ENCODE assay signal across 4 fruit fly cellular contexts in the genomic region with DNA sequence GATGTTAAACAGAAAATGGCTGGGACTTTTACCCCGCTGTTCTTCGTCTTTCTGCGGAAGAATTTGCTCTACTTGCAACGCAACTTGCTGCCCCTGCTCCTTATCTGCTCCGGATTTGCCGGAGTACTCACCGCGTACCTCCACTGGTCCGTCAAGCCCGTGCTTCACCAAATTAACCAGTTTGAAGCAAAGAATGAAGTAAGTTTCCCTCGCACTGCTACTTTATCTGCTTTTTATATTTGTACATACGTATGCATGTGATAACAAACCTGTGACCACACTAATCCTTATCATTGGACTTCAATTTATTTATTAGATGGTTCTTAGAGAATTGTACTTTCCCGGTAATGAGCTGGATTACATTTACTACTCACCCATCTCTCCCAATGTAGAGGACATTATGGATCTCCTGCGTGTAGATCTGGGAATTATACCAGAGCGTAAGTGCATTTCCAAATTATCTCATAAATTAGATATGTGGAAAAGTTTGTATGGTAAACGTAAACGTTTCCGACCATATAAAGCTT.
TF ChIP-seq lines count a peak whose summit lies in the region.

Gene CG16890, minus strand, starts transcription at position 184 of the 527 bp plus-strand sequence.

- no peak for TF ChIP-seq CTCF in whole organism, embryonic (GFP tag; optimal IDR thresholded peaks at IDR 0.05; lab: Kevin White, UChicago)

TF ChIP-seq in whole organism, adult, 20 proteins besides CTCF, POLR2A, EP300 and RAD21:
- no peak for TF ChIP-seq CG12768 (GFP tag; optimal IDR thresholded peaks at IDR 0.05; lab: Kevin White, UChicago)
- peak; percentile 59 for TF ChIP-seq cic (GFP tag; optimal IDR thresholded peaks at IDR 0.05; lab: Kevin White, UChicago)

TF ChIP-seq in whole organism, embryonic, 481 proteins besides CTCF, POLR2A, EP300 and RAD21 (continues in another document):
- peak; percentile 36 for TF ChIP-seq sug (tag; optimal IDR thresholded peaks at IDR 0.05; lab: Kevin White, UChicago)
- 0 out of 3 replicates have a peak, but pooled peaks have one; percentile 27 for TF ChIP-seq Doc3 (GFP tag; IDR thresholded peaks at IDR 0.05; lab: Robert Waterston, UW; ENCODE audit: partially characterized antibody)
- TF ChIP-seq CG9932 (GFP tag; IDR thresholded peaks at IDR 0.05; lab: Robert Waterston, UW): no peak
- TF ChIP-seq wdn (GFP tag; IDR thresholded peaks at IDR 0.05; lab: Robert Waterston, UW): no peak
- TF ChIP-seq HLH4C (GFP tag; IDR thresholded peaks at IDR 0.05; lab: Robert Waterston, UW; ENCODE audit: partially characterized antibody): peak; percentile 53; the same call in 2 of the 3 replicates
- no peak for TF ChIP-seq CG9817 (tag; optimal IDR thresholded peaks at IDR 0.05; lab: Kevin White, UChicago)
- no peak for TF ChIP-seq Ets65A (GFP tag; lab: Kevin White, UChicago)
- peak; percentile 10 for TF ChIP-seq CG16863 (GFP tag; optimal IDR thresholded peaks at IDR 0.05; lab: Kevin White, UChicago)
- 0 out of 3 replicates have a peak, but pooled peaks have one; percentile 47 for TF ChIP-seq CG2199 (GFP tag; IDR thresholded peaks at IDR 0.05; lab: Robert Waterston, UW)
- TF ChIP-seq CG2712 (tag; optimal IDR thresholded peaks at IDR 0.05; lab: Kevin White, UChicago): no peak
- TF ChIP-seq CG7987 (GFP tag; optimal IDR thresholded peaks at IDR 0.05; lab: Kevin White, UChicago): no peak
- no peak for TF ChIP-seq CG14667 (GFP tag; IDR thresholded peaks at IDR 0.05; lab: Robert Waterston, UW)
- TF ChIP-seq Jarid2 (GFP tag; optimal IDR thresholded peaks at IDR 0.05; lab: Kevin White, UChicago): no peak
- TF ChIP-seq CG11247 (GFP tag; IDR thresholded peaks at IDR 0.05; lab: Robert Waterston, UW): no peak
- peak; percentile 17 for TF ChIP-seq CG15514 (GFP tag; optimal IDR thresholded peaks at IDR 0.05; lab: Kevin White, UChicago)
- peak; percentile 65 for TF ChIP-seq GATAe (GFP tag; conservative IDR thresholded peaks at IDR 0.05; lab: Robert Waterston, UW)
- peak; percentile 7 for TF ChIP-seq pzg (GFP tag; optimal IDR thresholded peaks at IDR 0.05; lab: Kevin White, UChicago)
- TF ChIP-seq bbx (GFP tag; IDR thresholded peaks at IDR 0.05; lab: Robert Waterston, UW; ENCODE audit: partially characterized antibody): 0 out of 2 replicates have a peak, but pooled peaks have one; percentile 41
- TF ChIP-seq h (optimal IDR thresholded peaks at IDR 0.05; lab: Kevin White, UChicago): no peak
- 0 out of 3 replicates have a peak, but pooled peaks have one; percentile 7 for TF ChIP-seq CG14860 (GFP tag; IDR thresholded peaks at IDR 0.05; lab: Robert Waterston, UW; ENCODE audit: partially characterized antibody)
- peak; percentile 50; the same call in 1 of the 3 replicates for TF ChIP-seq CG6791 (GFP tag; IDR thresholded peaks at IDR 0.05; lab: Robert Waterston, UW; ENCODE audit: partially characterized antibody)
- peak; percentile 28 for TF ChIP-seq grn (GFP tag; optimal IDR thresholded peaks at IDR 0.05; lab: Kevin White, UChicago)
- TF ChIP-seq inv (GFP tag; IDR thresholded peaks at IDR 0.05; lab: Robert Waterston, UW; ENCODE audit: partially characterized antibody): peak; percentile 40; the same call in 1 of the 2 replicates
- TF ChIP-seq CG34376 (GFP tag; optimal IDR thresholded peaks at IDR 0.05; lab: Kevin White, UChicago): peak; percentile 73

TF ChIP-seq in whole organism, prepupa, 60 proteins besides CTCF, POLR2A, EP300 and RAD21:
- no peak for TF ChIP-seq CG6276 (GFP tag; optimal IDR thresholded peaks at IDR 0.05; lab: Kevin White, UChicago)
- TF ChIP-seq vri (GFP tag; optimal IDR thresholded peaks at IDR 0.05; lab: Kevin White, UChicago): peak; percentile 53
- no peak for TF ChIP-seq fd59A (GFP tag; optimal IDR thresholded peaks at IDR 0.05; lab: Kevin White, UChicago)
- no peak for TF ChIP-seq Hr39 (GFP tag; optimal IDR thresholded peaks at IDR 0.05; lab: Kevin White, UChicago)
- TF ChIP-seq CG6163 (GFP tag; IDR thresholded peaks at IDR 0.05; lab: Robert Waterston, UW): no peak; the same call in 2 of the 3 replicates
- TF ChIP-seq CG8319 (GFP tag; optimal IDR thresholded peaks at IDR 0.05; lab: Kevin White, UChicago): no peak
- no peak for TF ChIP-seq fd85E (GFP tag; optimal IDR thresholded peaks at IDR 0.05; lab: Kevin White, UChicago)
- TF ChIP-seq Smox (GFP tag; optimal IDR thresholded peaks at IDR 0.05; lab: Kevin White, UChicago): no peak
- peak; percentile 2 for TF ChIP-seq Sox14 (GFP tag; optimal IDR thresholded peaks at IDR 0.05; lab: Kevin White, UChicago)
- TF ChIP-seq Eip78C (GFP tag; lab: Kevin White, UChicago): peak; percentile 44
- TF ChIP-seq Eip93F (GFP tag; optimal IDR thresholded peaks at IDR 0.05; lab: Kevin White, UChicago): no peak

TF ChIP-seq in whole organism, wandering third instar larva, 38 proteins besides CTCF, POLR2A, EP300 and RAD21:
- TF ChIP-seq GATAd (GFP tag; optimal IDR thresholded peaks at IDR 0.05; lab: Kevin White, UChicago) (no peak), Rel (GFP tag; optimal IDR thresholded peaks at IDR 0.05; lab: Kevin White, UChicago) (no peak), Rel (tag; optimal IDR thresholded peaks at IDR 0.05; lab: Kevin White, UChicago) (peak; percentile 99), h (GFP tag; optimal IDR thresholded peaks at IDR 0.05; lab: Kevin White, UChicago) (peak; percentile 44), CG9705 (GFP tag; optimal IDR thresholded peaks at IDR 0.05; lab: Kevin White, UChicago) (no peak), Vsx2 (GFP tag; optimal IDR thresholded peaks at IDR 0.05; lab: Kevin White, UChicago; ENCODE audit: partially characterized antibody) (no peak)
